Fruit fly (Drosophila melanogaster) whole organism, prepupa: ENCODE results near the gene sina.

Experiments
- Blimp-1 ChIP-seq: fragments of 200-800 bp; sonication (Bioruptor generic); optimal IDR thresholded peaks from 3 replicates; lab custom pipeline; 2017; ENCODE audit warnings: missing biosample characterization, missing genetic modification characterization, mild to moderate bottlenecking, moderate library complexity, missing genetic modification reagents
- CG10631 ChIP-seq: fragments of 200-800 bp; sonication (Bioruptor generic); optimal IDR thresholded peaks from 2 replicates; lab custom pipeline; 2016; ENCODE audit warnings: missing biosample characterization, missing genetic modification characterization
- CG10669 ChIP-seq: fragments of 200-800 bp; sonication (Bioruptor generic); optimal IDR thresholded peaks from 3 replicates; lab custom pipeline; 2018; ENCODE audit warnings: missing biosample characterization, mild to moderate bottlenecking, missing genetic modification characterization, moderate library complexity
- CG11294 ChIP-seq: fragments of 200-800 bp; sonication (Bioruptor generic); IDR thresholded peaks from 2 replicates; pipeline ENCODE4 v1.3.6; 2022; ENCODE audit warnings: missing biosample characterization, missing genetic modification characterization
- CG11762 ChIP-seq: fragments of 200-800 bp; sonication (Bioruptor generic); optimal IDR thresholded peaks from 3 replicates; lab custom pipeline; 2016; ENCODE audit warnings: missing biosample characterization, missing genetic modification characterization; ENCODE audit not compliant: insufficient read depth
- CG11902 ChIP-seq: fragments of 200-800 bp; sonication (Bioruptor generic); optimal IDR thresholded peaks from 3 replicates; lab custom pipeline; 2016; ENCODE audit warnings: missing biosample characterization, missing genetic modification characterization
- CG15336 ChIP-seq: fragments of 200-800 bp; sonication (Bioruptor generic); IDR thresholded peaks from 2 replicates; pipeline ENCODE4 v1.3.6; 2022; ENCODE audit warnings: missing biosample characterization, missing genetic modification characterization
- CG1621 ChIP-seq: fragments of 200-800 bp; sonication (Bioruptor generic); optimal IDR thresholded peaks from 3 replicates; lab custom pipeline; 2018; ENCODE audit warnings: missing biosample characterization, mild to moderate bottlenecking, missing genetic modification characterization
- CG16779 ChIP-seq: fragments of 200-800 bp; sonication (Bioruptor generic); optimal IDR thresholded peaks from 3 replicates; lab custom pipeline; 2017; ENCODE audit warnings: missing biosample characterization, mild to moderate bottlenecking, missing genetic modification characterization
- CG31627 ChIP-seq: fragments of 200-800 bp; sonication (Bioruptor generic); optimal IDR thresholded peaks from 3 replicates; lab custom pipeline; 2016; ENCODE audit warnings: missing biosample characterization, missing genetic modification characterization
- CG32006 ChIP-seq: fragments of 200-800 bp; sonication (Bioruptor generic); optimal IDR thresholded peaks from 3 replicates; lab custom pipeline; 2017; ENCODE audit warnings: missing biosample characterization, mild to moderate bottlenecking, missing genetic modification characterization
- CG34406 ChIP-seq: fragments of 200-800 bp; sonication (Bioruptor generic); optimal IDR thresholded peaks from 3 replicates; lab custom pipeline; 2016; ENCODE audit warnings: missing biosample characterization, missing genetic modification characterization
- CG3919 ChIP-seq: fragments of 200-800 bp; sonication (Bioruptor generic); optimal IDR thresholded peaks from 3 replicates; lab custom pipeline; 2016; ENCODE audit warnings: missing biosample characterization, missing genetic modification characterization
- CG4318 ChIP-seq: fragments of 200-800 bp; sonication (Bioruptor generic); optimal IDR thresholded peaks from 3 replicates; lab custom pipeline; 2017; ENCODE audit warnings: missing biosample characterization, mild to moderate bottlenecking, missing genetic modification characterization
- CG6163 ChIP-seq: fragments of 200-800 bp; sonication (Bioruptor generic); IDR thresholded peaks from 3 replicates; pipeline ENCODE4 v1.3.6; 2022; ENCODE audit warnings: missing biosample characterization, missing genetic modification characterization
- CG6276 ChIP-seq: fragments of 200-800 bp; sonication (Bioruptor generic); optimal IDR thresholded peaks from 2 replicates; lab custom pipeline; 2017; ENCODE audit warnings: missing biosample characterization, mild to moderate bottlenecking, missing genetic modification characterization
- CG6808 ChIP-seq: fragments of 200-800 bp; sonication (Bioruptor generic); optimal IDR thresholded peaks from 3 replicates; lab custom pipeline; 2017; ENCODE audit warnings: missing biosample characterization, missing genetic modification characterization, mild to moderate bottlenecking, moderate library complexity, missing genetic modification reagents
- CG6854 ChIP-seq: fragments of 200-800 bp; sonication (Bioruptor generic); optimal IDR thresholded peaks from 2 replicates; lab custom pipeline; 2017; ENCODE audit warnings: missing biosample characterization, mild to moderate bottlenecking, missing genetic modification characterization
- CG7368 ChIP-seq: fragments of 200-800 bp; sonication (Bioruptor generic); optimal IDR thresholded peaks from 3 replicates; lab custom pipeline; 2016; ENCODE audit warnings: missing biosample characterization, missing genetic modification characterization
- CG8319 ChIP-seq: fragments of 200-800 bp; sonication (Bioruptor generic); optimal IDR thresholded peaks from 3 replicates; lab custom pipeline; 2016; ENCODE audit warnings: missing biosample characterization, missing genetic modification characterization
- CG8632 ChIP-seq: fragments of 200-800 bp; sonication (Bioruptor generic); optimal IDR thresholded peaks from 3 replicates; lab custom pipeline; 2016; ENCODE audit warnings: missing biosample characterization, missing genetic modification characterization
- CG9139 ChIP-seq: fragments of 200-800 bp; sonication (Bioruptor generic); optimal IDR thresholded peaks from 3 replicates; lab custom pipeline; 2017; ENCODE audit warnings: missing biosample characterization, mild to moderate bottlenecking, missing genetic modification characterization
- Eip78C ChIP-seq: fragments of 200-800 bp; sonication (Bioruptor generic); peaks from one replicate; lab custom pipeline; 2016; ENCODE audit warnings: missing biosample characterization, missing genetic modification characterization
- Eip93F ChIP-seq: fragments of 200-800 bp; sonication (Bioruptor generic); optimal IDR thresholded peaks from 2 replicates; lab custom pipeline; 2016; ENCODE audit warnings: missing biosample characterization, mild to moderate bottlenecking, missing genetic modification characterization
- Ets96B ChIP-seq: fragments of 200-800 bp; optimal IDR thresholded peaks from 2 replicates; lab custom pipeline; 2019; ENCODE audit warnings: missing biosample characterization, mild to moderate bottlenecking, missing genetic modification characterization, moderate library complexity
- Gug ChIP-seq: fragments of 200-800 bp; sonication (Bioruptor generic); IDR thresholded peaks from 2 replicates; pipeline ENCODE4 v1.3.6; 2022; ENCODE audit warnings: missing biosample characterization, missing genetic modification characterization
- Hr38 ChIP-seq: sonication (Bioruptor generic); optimal IDR thresholded peaks from 2 replicates; lab custom pipeline; 2016; ENCODE audit warnings: missing biosample characterization, missing genetic modification characterization
- Hr39 ChIP-seq: fragments of 200-800 bp; sonication (Bioruptor generic); optimal IDR thresholded peaks from 2 replicates; lab custom pipeline; 2016; ENCODE audit warnings: missing biosample characterization, missing genetic modification characterization
- Lpt ChIP-seq: fragments of 200-800 bp; sonication (Bioruptor generic); optimal IDR thresholded peaks from 3 replicates; lab custom pipeline; 2016; ENCODE audit warnings: missing biosample characterization, missing genetic modification characterization
- Met ChIP-seq: fragments of 200-800 bp; sonication (Bioruptor generic); optimal IDR thresholded peaks from 3 replicates; lab custom pipeline; 2016; ENCODE audit warnings: missing biosample characterization, missing genetic modification characterization
- Smox ChIP-seq: fragments of 200-800 bp; sonication (Bioruptor generic); optimal IDR thresholded peaks from 3 replicates; lab custom pipeline; 2016; ENCODE audit warnings: missing biosample characterization, missing genetic modification characterization
- Sox102F ChIP-seq: fragments of 200-800 bp; sonication (Bioruptor generic); optimal IDR thresholded peaks from 2 replicates; lab custom pipeline; 2016; ENCODE audit warnings: missing biosample characterization, mild to moderate bottlenecking, missing genetic modification characterization
- Sox14 ChIP-seq: fragments of 200-800 bp; sonication (Bioruptor generic); optimal IDR thresholded peaks from 3 replicates; lab custom pipeline; 2016; ENCODE audit warnings: missing biosample characterization, missing genetic modification characterization
- Sox15 ChIP-seq: fragments of 200-800 bp; sonication (Bioruptor generic); optimal IDR thresholded peaks from 3 replicates; lab custom pipeline; 2016; ENCODE audit warnings: missing biosample characterization, missing genetic modification characterization
- acj6 ChIP-seq: fragments of 200-800 bp; sonication (Bioruptor generic); optimal IDR thresholded peaks from 3 replicates; lab custom pipeline; 2016; ENCODE audit warnings: missing biosample characterization, missing genetic modification characterization
- cyc ChIP-seq: fragments of 200-800 bp; sonication (Bioruptor generic); optimal IDR thresholded peaks from 3 replicates; lab custom pipeline; 2016; ENCODE audit warnings: missing biosample characterization, missing genetic modification characterization
- dac ChIP-seq: fragments of 200-800 bp; sonication (Bioruptor generic); optimal IDR thresholded peaks from 2 replicates; lab custom pipeline; 2017; ENCODE audit warnings: missing biosample characterization, mild to moderate bottlenecking, missing genetic modification characterization
- fd59A ChIP-seq: fragments of 200-800 bp; sonication (Bioruptor generic); optimal IDR thresholded peaks from 2 replicates; lab custom pipeline; 2017; ENCODE audit warnings: missing biosample characterization, mild to moderate bottlenecking, missing genetic modification characterization, missing genetic modification reagents
- fkh ChIP-seq: fragments of 200-800 bp; sonication (Bioruptor generic); optimal IDR thresholded peaks from 3 replicates; lab custom pipeline; 2017; ENCODE audit warnings: missing biosample characterization, mild to moderate bottlenecking, missing genetic modification characterization, moderate library complexity
- lz ChIP-seq: fragments of 200-800 bp; sonication (Bioruptor generic); optimal IDR thresholded peaks from 3 replicates; lab custom pipeline; 2016; ENCODE audit warnings: missing biosample characterization, missing genetic modification characterization
- net ChIP-seq: fragments of 200-800 bp; sonication (Bioruptor generic); optimal IDR thresholded peaks from 3 replicates; lab custom pipeline; 2016; ENCODE audit warnings: missing biosample characterization, missing genetic modification characterization
- salr ChIP-seq, 2 experiments: fragments of 200-800 bp; sonication (Bioruptor generic); optimal IDR thresholded peaks; 3 replicates each; lab custom pipeline; 2016 to 2018; ENCODE audit warnings: missing biosample characterization in 2 of 2, missing genetic modification characterization in 2 of 2, mild to moderate bottlenecking in 1 of 2
- spab ChIP-seq: fragments of 200-800 bp; sonication (Bioruptor generic); optimal IDR thresholded peaks from 2 replicates; lab custom pipeline; 2017; ENCODE audit warnings: missing biosample characterization, mild to moderate bottlenecking, missing genetic modification characterization, missing genetic modification reagents
- ss ChIP-seq, 2 experiments: fragments of 200-800 bp; sonication (Bioruptor generic); optimal IDR thresholded peaks; 2 replicates in 1 of 2; 3 replicates in 1 of 2; lab custom pipeline; 2017 to 2018; ENCODE audit warnings: mild to moderate bottlenecking in 2 of 2, missing biosample characterization in 2 of 2, missing genetic modification characterization in 2 of 2, moderate library complexity in 1 of 2
- vri ChIP-seq: fragments of 200-800 bp; sonication (Bioruptor generic); optimal IDR thresholded peaks from 3 replicates; lab custom pipeline; 2016; ENCODE audit warnings: missing biosample characterization, mild to moderate bottlenecking, missing genetic modification characterization

Gene sina

dm6 chr3L:16811908-16812307 is 41.6 kb upstream of the sina start:
- 0 out of 2 replicates have a peak, but pooled peaks have one; percentile 18 for TF ChIP-seq Gug (GFP tag; lab: Robert Waterston, UW)
- no peak for TF ChIP-seq Hr38
- TF ChIP-seq Blimp-1 (GFP tag; lab: Kevin White, UChicago), result no peak
- no peak for TF ChIP-seq Lpt (GFP tag; lab: Kevin White, UChicago)
- TF ChIP-seq vri (GFP tag; lab: Kevin White, UChicago), result peak; percentile 28
- no peak for TF ChIP-seq CG11762
- TF ChIP-seq acj6 (GFP tag; lab: Kevin White, UChicago), result no peak
- peak; percentile 11 for TF ChIP-seq lz (GFP tag; lab: Kevin White, UChicago)
- no peak for TF ChIP-seq Met
- no peak for TF ChIP-seq ss (GFP tag; optimal IDR thresholded peaks at IDR 0.05; lab: Kevin White, UChicago)
- no peak for TF ChIP-seq Sox15 (GFP tag; lab: Kevin White, UChicago)
- TF ChIP-seq cyc (GFP tag; lab: Kevin White, UChicago), result peak; percentile 19
- peak; percentile 25 for TF ChIP-seq Eip78C (GFP tag; lab: Kevin White, UChicago)
- TF ChIP-seq CG6163 (GFP tag; lab: Robert Waterston, UW), result no peak

DNA sequence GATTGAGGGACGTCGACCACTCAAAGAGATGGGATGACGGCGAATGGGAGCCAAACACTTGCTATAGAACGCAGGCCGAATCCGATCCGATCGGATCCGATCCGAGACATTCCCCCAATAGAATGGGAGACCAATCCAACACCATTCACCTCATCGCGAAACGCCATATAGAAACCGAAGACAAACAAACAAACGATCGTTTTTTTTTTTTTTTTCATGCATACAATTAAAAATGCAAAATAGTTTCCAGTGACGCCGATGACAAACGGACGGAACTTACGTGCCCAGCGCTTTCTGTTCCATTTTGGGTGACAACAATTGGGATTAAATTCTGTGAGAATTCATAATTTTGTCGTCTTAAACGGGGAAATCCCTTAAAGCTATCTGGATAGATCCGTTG is 39.6 kb upstream of the sina start:
- no peak for TF ChIP-seq dac
- no peak for TF ChIP-seq CG6276 (GFP tag; lab: Kevin White, UChicago)
- no peak for TF ChIP-seq CG9139 (GFP tag; lab: Kevin White, UChicago)
- TF ChIP-seq Eip78C (GFP tag; lab: Kevin White, UChicago), result no peak
- no peak for TF ChIP-seq fkh
- TF ChIP-seq CG6854 (GFP tag; lab: Kevin White, UChicago), result no peak
- no peak for TF ChIP-seq vri (GFP tag; lab: Kevin White, UChicago)
- TF ChIP-seq CG7368, result no peak
- no peak for TF ChIP-seq spab (GFP tag; lab: Kevin White, UChicago)
- no peak for TF ChIP-seq Sox14 (GFP tag; lab: Kevin White, UChicago)
- TF ChIP-seq CG8632 (GFP tag; lab: Kevin White, UChicago), result no peak
- no peak for TF ChIP-seq CG11294 (GFP tag; lab: Robert Waterston, UW)
- no peak for TF ChIP-seq CG3919 (GFP tag; lab: Kevin White, UChicago)
- no peak for TF ChIP-seq Ets96B (tag; lab: Kevin White, UChicago)
- TF ChIP-seq CG4318 (GFP tag; lab: Kevin White, UChicago), result no peak

DNA sequence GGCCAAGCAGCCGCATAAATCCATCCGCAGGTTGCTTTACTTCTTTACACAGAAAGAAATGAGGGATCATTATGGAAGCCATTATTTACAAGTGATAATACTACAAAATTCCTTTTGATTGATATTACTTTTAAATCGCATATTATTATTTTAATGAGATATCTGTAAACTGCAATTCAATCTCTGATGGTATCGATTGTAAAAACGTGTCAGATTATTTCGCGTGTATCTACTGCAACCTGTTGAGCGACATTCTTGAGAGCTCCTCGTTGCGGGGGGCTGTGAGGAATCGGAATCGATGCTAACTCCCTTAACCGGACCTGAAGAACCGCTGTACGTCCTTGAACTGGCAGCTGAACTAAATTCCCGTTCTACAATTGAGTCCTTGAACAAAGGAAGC is 35.5 kb upstream of the sina start:
- TF ChIP-seq salr (GFP tag; optimal IDR thresholded peaks at IDR 0.05; lab: Kevin White, UChicago), result peak; percentile 77 to 94
- peak; percentile 86 for TF ChIP-seq net (GFP tag; lab: Kevin White, UChicago)
- no peak for TF ChIP-seq fkh
- TF ChIP-seq CG8319 (GFP tag; lab: Kevin White, UChicago), result peak; percentile 85
- TF ChIP-seq CG15336 (GFP tag; lab: Robert Waterston, UW), result peak; percentile 78
- TF ChIP-seq Blimp-1 (GFP tag; lab: Kevin White, UChicago), result peak; percentile 79
- TF ChIP-seq Lpt (GFP tag; lab: Kevin White, UChicago), result peak; percentile 80
- 0 out of 2 replicates have a peak, but pooled peaks have one; percentile 31 for TF ChIP-seq CG11294 (GFP tag; lab: Robert Waterston, UW)
- TF ChIP-seq CG32006 (GFP tag; lab: Kevin White, UChicago), result peak; percentile 67
- no peak for TF ChIP-seq dac
- peak; percentile 86 for TF ChIP-seq Hr39 (GFP tag; lab: Kevin White, UChicago)
- peak; percentile 91 for TF ChIP-seq CG31627
- peak; percentile 90 for TF ChIP-seq CG34406
- TF ChIP-seq Smox, result peak; percentile 89
- TF ChIP-seq Met, result peak; percentile 94
- peak; percentile 95 for TF ChIP-seq CG1621 (tag; lab: Kevin White, UChicago)
- peak; percentile 96 for TF ChIP-seq CG6808 (GFP tag; lab: Kevin White, UChicago)
- TF ChIP-seq Eip93F (GFP tag; lab: Kevin White, UChicago), result no peak
- TF ChIP-seq CG3919 (GFP tag; lab: Kevin White, UChicago), result peak; percentile 92
- peak; percentile 86 for TF ChIP-seq CG6854 (GFP tag; lab: Kevin White, UChicago)
- no peak for TF ChIP-seq Hr38
- TF ChIP-seq spab (GFP tag; lab: Kevin White, UChicago), result peak; percentile 97
- peak; percentile 93 for TF ChIP-seq Sox14 (GFP tag; lab: Kevin White, UChicago)
- peak; percentile 93 for TF ChIP-seq Sox102F
- peak; percentile 95 for TF ChIP-seq CG6163 (GFP tag; lab: Robert Waterston, UW)
- TF ChIP-seq CG10669 (GFP tag; lab: Kevin White, UChicago), result peak; percentile 96
- peak; percentile 68 for TF ChIP-seq CG16779 (tag; lab: Kevin White, UChicago)
- TF ChIP-seq CG11902, result peak; percentile 77
- peak; percentile 81 for TF ChIP-seq CG11762
- TF ChIP-seq Gug (GFP tag; lab: Robert Waterston, UW), result peak; percentile 68
- TF ChIP-seq fd59A (GFP tag; lab: Kevin White, UChicago), result peak; percentile 96
- TF ChIP-seq ss (GFP tag; optimal IDR thresholded peaks at IDR 0.05; lab: Kevin White, UChicago), result peak; percentile 96 to 97
- peak; percentile 85 for TF ChIP-seq CG7368
- TF ChIP-seq CG10631 (GFP tag; lab: Kevin White, UChicago), result peak; percentile 89
- TF ChIP-seq lz (GFP tag; lab: Kevin White, UChicago), result peak; percentile 81
